Worm (Caenorhabditis elegans) whole organism, late embryonic: ENCODE measurements around the gene ttr-5.

Experiments
- ceh-2 ChIP-seq: sonication (generic microtip); optimal IDR thresholded peaks from 2 replicates; lab custom pipeline; 2016; ENCODE audit warnings: missing genotype, missing genetic modification characterization, missing compliant biosample characterization
- ets-4 ChIP-seq: sonication (generic microtip); optimal IDR thresholded peaks from 2 replicates; lab custom pipeline; 2016; ENCODE audit warnings: missing genetic modification characterization, missing compliant biosample characterization
- fkh-10 ChIP-seq: fragments of 150-350 bp; optimal IDR thresholded peaks from 2 replicates; lab custom pipeline; 2014; ENCODE audit warnings: missing biosample characterization, missing genetic modification reagents, missing genetic modification characterization

DNA sequence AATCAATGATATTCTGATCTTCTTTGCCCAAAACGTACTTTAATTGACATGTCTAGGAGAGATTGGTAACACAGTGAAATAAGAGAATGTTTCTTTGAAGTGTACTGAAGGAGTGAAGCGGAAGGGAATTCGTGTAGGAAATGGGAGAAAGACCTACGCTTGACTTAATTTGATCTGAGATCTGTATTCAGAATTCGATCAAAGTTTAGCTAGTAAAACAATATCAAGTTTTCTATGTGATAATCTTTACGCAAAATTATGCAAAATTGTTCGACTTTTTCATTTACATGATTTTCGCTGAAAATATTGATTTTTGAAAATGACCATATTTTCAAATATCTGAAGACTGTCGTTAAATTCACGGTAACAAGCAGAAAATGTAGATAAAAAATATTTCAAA, 32.8 kb upstream of the ttr-5 start, which contains the start of gene K01B6.4:
- TF ChIP-seq ets-4 (tag; lab: Kevin White, UChicago) (no peak), fkh-10 (GFP tag; lab: Kevin White, UChicago) (no peak), ceh-2 (tag; lab: Kevin White, UChicago) (no peak)
